Worm (Caenorhabditis elegans) whole organism, late embryonic: ENCODE measurements around the gene unc-17.
A peak's percentile ranks its signal among the peaks of the same experiment; 100 is the strongest.

Experiments used
- C08G9.2 ChIP-seq: sonication (generic microtip); optimal IDR thresholded peaks from 2 replicates; lab custom pipeline; 2016; ENCODE audit warnings: mild to moderate bottlenecking, missing genetic modification characterization, moderate library complexity, missing compliant biosample characterization
- C38D4.7 ChIP-seq: fragments of 200-800 bp; sonication (Bioruptor generic); optimal IDR thresholded peaks from 2 replicates; lab custom pipeline; 2018; ENCODE audit warnings: mild to moderate bottlenecking, missing genetic modification characterization, moderate library complexity, missing compliant biosample characterization
- K02D7.2 ChIP-seq: sonication (generic microtip); optimal IDR thresholded peaks from 2 replicates; lab custom pipeline; 2017; ENCODE audit warnings: mild to moderate bottlenecking, missing genetic modification characterization, missing compliant biosample characterization
- K09A11.1 ChIP-seq: sonication (generic microtip); optimal IDR thresholded peaks from 2 replicates; lab custom pipeline; 2017; ENCODE audit warnings: antibody characterized with exemption, mild to moderate bottlenecking, missing genetic modification characterization, missing compliant biosample characterization; ENCODE audit not compliant: insufficient read depth
- T23F11.4 ChIP-seq: fragments of 200-800 bp; sonication (Bioruptor generic); optimal IDR thresholded peaks from 2 replicates; lab custom pipeline; 2018; ENCODE audit warnings: mild to moderate bottlenecking, missing genetic modification characterization, missing compliant biosample characterization
- Y22D7AL.16 ChIP-seq: sonication (generic microtip); optimal IDR thresholded peaks from 2 replicates; lab custom pipeline; 2016; ENCODE audit warnings: missing genetic modification characterization, missing compliant biosample characterization
- ahr-1 ChIP-seq: sonication (generic microtip); optimal IDR thresholded peaks from 2 replicates; lab custom pipeline; 2016; ENCODE audit warnings: missing genetic modification characterization, missing compliant biosample characterization
- ceh-14 ChIP-seq: sonication (generic microtip); optimal IDR thresholded peaks from 2 replicates; lab custom pipeline; 2016; ENCODE audit warnings: missing genotype, missing genetic modification characterization, missing compliant biosample characterization
- ceh-19 ChIP-seq: fragments of 200-800 bp; sonication (Bioruptor generic); optimal IDR thresholded peaks from 2 replicates; lab custom pipeline; 2018; ENCODE audit warnings: mild to moderate bottlenecking, missing genetic modification characterization, missing compliant biosample characterization
- ceh-22 ChIP-seq: sonication (generic microtip); optimal IDR thresholded peaks from 2 replicates; lab custom pipeline; 2017; ENCODE audit warnings: missing biosample characterization, missing genetic modification characterization
- ceh-24 ChIP-seq: sonication (generic microtip); optimal IDR thresholded peaks from 2 replicates; lab custom pipeline; 2016; ENCODE audit warnings: mild to moderate bottlenecking, missing genetic modification characterization, missing compliant biosample characterization
- ceh-31 ChIP-seq: sonication (generic microtip); optimal IDR thresholded peaks from 2 replicates; lab custom pipeline; 2016; ENCODE audit warnings: missing genetic modification characterization, missing compliant biosample characterization
- ceh-34 ChIP-seq: sonication (generic microtip); optimal IDR thresholded peaks from 2 replicates; lab custom pipeline; 2016; ENCODE audit warnings: mild to moderate bottlenecking, missing genetic modification characterization, missing compliant biosample characterization
- ceh-45 ChIP-seq: fragments of 200-800 bp; sonication (Bioruptor generic); IDR thresholded peaks from 2 replicates; pipeline ENCODE4 v1.3.6; 2022; ENCODE audit warnings: missing genetic modification reagents, missing genetic modification characterization, missing compliant biosample characterization
- ceh-48 ChIP-seq: sonication (generic microtip); optimal IDR thresholded peaks from 2 replicates; lab custom pipeline; 2016; ENCODE audit warnings: missing genetic modification characterization, inconsistent platforms, missing compliant biosample characterization
- ceh-9 ChIP-seq: sonication (generic microtip); optimal IDR thresholded peaks from 2 replicates; lab custom pipeline; 2016; ENCODE audit warnings: mild to moderate bottlenecking, missing genetic modification characterization, inconsistent platforms, missing compliant biosample characterization
- che-1 ChIP-seq: sonication (generic microtip); optimal IDR thresholded peaks from 2 replicates; lab custom pipeline; 2016; ENCODE audit warnings: mild to moderate bottlenecking, missing genetic modification characterization, missing compliant biosample characterization
- dmd-4 ChIP-seq: sonication (generic microtip); optimal IDR thresholded peaks from 2 replicates; lab custom pipeline; 2016; ENCODE audit warnings: borderline replicate concordance, missing genetic modification characterization, missing compliant biosample characterization
- elt-2 ChIP-seq: sonication (generic microtip); optimal IDR thresholded peaks from 2 replicates; lab custom pipeline; 2016; ENCODE audit warnings: missing genetic modification reagents, missing genetic modification characterization, missing compliant biosample characterization
- elt-4 ChIP-seq: sonication (generic microtip); optimal IDR thresholded peaks from 2 replicates; lab custom pipeline; 2016; ENCODE audit warnings: missing genetic modification characterization, missing compliant biosample characterization
- fax-1 ChIP-seq: sonication (generic microtip); optimal IDR thresholded peaks from 2 replicates; lab custom pipeline; 2016; ENCODE audit warnings: missing genotype, missing genetic modification characterization, missing compliant biosample characterization
- fkh-10 ChIP-seq: fragments of 150-350 bp; optimal IDR thresholded peaks from 2 replicates; lab custom pipeline; 2014; ENCODE audit warnings: missing biosample characterization, missing genetic modification reagents, missing genetic modification characterization
- hlh-13 ChIP-seq: fragments of 200-800 bp; sonication (Bioruptor generic); optimal IDR thresholded peaks from 2 replicates; lab custom pipeline; 2018; ENCODE audit warnings: mild to moderate bottlenecking, missing genetic modification characterization, missing compliant biosample characterization
- hlh-15 ChIP-seq: sonication (generic microtip); optimal IDR thresholded peaks from 2 replicates; lab custom pipeline; 2016; ENCODE audit warnings: missing genetic modification characterization, missing compliant biosample characterization
- hlh-6 ChIP-seq: sonication (generic microtip); optimal IDR thresholded peaks from 2 replicates; lab custom pipeline; 2016; ENCODE audit warnings: missing genotype, missing genetic modification characterization, missing compliant biosample characterization
- hlh-8 ChIP-seq: sonication (generic microtip); optimal IDR thresholded peaks from 2 replicates; lab custom pipeline; 2016; ENCODE audit warnings: missing genotype, missing genetic modification characterization, missing compliant biosample characterization
- lin-11 ChIP-seq: fragments of 200-800 bp; sonication (Bioruptor generic); optimal IDR thresholded peaks from 2 replicates; lab custom pipeline; 2018; ENCODE audit warnings: mild to moderate bottlenecking, missing genetic modification characterization, missing compliant biosample characterization
- nhr-11 ChIP-seq: fragments of 150-350 bp; optimal IDR thresholded peaks from 2 replicates; lab custom pipeline; 2014; ENCODE audit warnings: missing biosample characterization, missing genetic modification characterization
- nhr-232 ChIP-seq: sonication (generic microtip); optimal IDR thresholded peaks from 2 replicates; lab custom pipeline; 2016; ENCODE audit warnings: missing genetic modification characterization, missing compliant biosample characterization
- npax-4 ChIP-seq: sonication (generic microtip); optimal IDR thresholded peaks from 2 replicates; lab custom pipeline; 2016; ENCODE audit warnings: missing genetic modification characterization, missing compliant biosample characterization
- pag-3 ChIP-seq: sonication (generic microtip); optimal IDR thresholded peaks from 2 replicates; lab custom pipeline; 2016; ENCODE audit warnings: missing compliant biosample characterization, missing genetic modification characterization, borderline replicate concordance
- pax-1 ChIP-seq: fragments of 150-350 bp; optimal IDR thresholded peaks from 2 replicates; lab custom pipeline; 2014; ENCODE audit warnings: missing biosample characterization, missing genetic modification characterization
- pha-4 ChIP-seq: fragments of 150-350 bp; optimal IDR thresholded peaks from 2 replicates; lab custom pipeline; 2018; ENCODE audit warnings: missing biosample characterization, missing genetic modification reagents, missing genetic modification characterization
- pqm-1 ChIP-seq: sonication (generic microtip); optimal IDR thresholded peaks from 2 replicates; lab custom pipeline; 2016; ENCODE audit warnings: missing genetic modification characterization, missing compliant biosample characterization
- pros-1 ChIP-seq: fragments of 150-350 bp; optimal IDR thresholded peaks from 2 replicates; lab custom pipeline; 2014; ENCODE audit warnings: missing biosample characterization, missing genetic modification reagents, missing genetic modification characterization
- ref-2 ChIP-seq: sonication (generic microtip); optimal IDR thresholded peaks from 2 replicates; lab custom pipeline; 2016; ENCODE audit warnings: missing genetic modification characterization, missing compliant biosample characterization
- rnt-1 ChIP-seq: sonication (generic microtip); optimal IDR thresholded peaks from 2 replicates; lab custom pipeline; 2016; ENCODE audit warnings: missing genetic modification characterization, missing compliant biosample characterization
- sox-4 ChIP-seq: sonication (generic microtip); optimal IDR thresholded peaks from 2 replicates; lab custom pipeline; 2017; ENCODE audit warnings: mild to moderate bottlenecking, missing genetic modification characterization, inconsistent platforms, missing compliant biosample characterization
- syd-9 ChIP-seq: sonication (generic microtip); optimal IDR thresholded peaks from 2 replicates; lab custom pipeline; 2016; ENCODE audit warnings: mild to moderate bottlenecking, missing genetic modification characterization, moderate library complexity, missing compliant biosample characterization
- tbx-2 ChIP-seq: sonication (generic microtip); optimal IDR thresholded peaks from 2 replicates; lab custom pipeline; 2016; ENCODE audit warnings: missing genetic modification characterization, missing compliant biosample characterization
- ttx-3 ChIP-seq: sonication (generic microtip); optimal IDR thresholded peaks from 2 replicates; lab custom pipeline; 2016; ENCODE audit warnings: missing genetic modification reagents, missing genetic modification characterization, missing compliant biosample characterization
- unc-42 ChIP-seq: sonication (generic microtip); optimal IDR thresholded peaks from 2 replicates; lab custom pipeline; 2016; ENCODE audit warnings: missing genotype, missing genetic modification characterization, missing compliant biosample characterization
- zip-5 ChIP-seq: sonication (generic microtip); optimal IDR thresholded peaks from 2 replicates; lab custom pipeline; 2016; ENCODE audit warnings: missing genetic modification characterization, missing compliant biosample characterization

unc-17 gene

DNA sequence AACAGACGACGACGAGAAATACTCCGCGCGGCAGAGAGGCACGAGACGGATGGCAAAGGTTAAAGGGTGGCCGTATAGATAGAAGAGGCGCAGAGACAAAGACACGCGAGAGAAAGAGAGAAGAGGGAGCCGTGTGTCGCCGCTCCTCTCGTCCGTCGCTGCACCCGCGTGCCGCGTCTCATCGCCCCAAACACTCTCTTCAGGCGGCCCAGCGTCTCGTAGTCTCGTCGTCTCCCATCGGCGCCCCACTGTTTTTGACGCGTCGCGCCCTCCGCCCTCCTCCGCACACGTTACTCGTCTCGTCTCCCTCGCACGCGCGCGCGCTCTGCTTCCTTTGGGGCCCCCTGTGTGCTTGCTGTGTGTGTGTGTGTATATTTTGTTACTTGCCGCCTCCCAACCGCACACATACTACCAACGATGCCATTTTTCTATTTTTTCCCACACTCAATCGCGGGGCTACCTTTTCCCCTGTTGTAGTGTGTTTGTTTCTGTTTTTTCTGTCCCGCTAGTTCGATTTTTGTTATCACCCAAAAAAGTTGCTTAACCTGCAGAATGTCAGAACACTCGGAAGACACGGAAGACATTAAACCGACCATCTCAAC is 12.1 kb upstream of the unc-17 start, which contains the start of gene madf-9 (continued):
- TF ChIP-seq Y22D7AL.16 (tag; lab: Kevin White, UChicago) = no peak
- TF ChIP-seq ceh-34 (tag; lab: Kevin White, UChicago) = peak; percentile 67
- no peak for TF ChIP-seq ceh-14
- no peak for TF ChIP-seq fkh-10 (GFP tag; lab: Kevin White, UChicago)
- peak; percentile 63 for TF ChIP-seq pros-1 (tag; lab: Kevin White, UChicago)
- peak; percentile 22 for TF ChIP-seq unc-42 (tag; lab: Kevin White, UChicago)
- TF ChIP-seq ceh-45 (GFP tag; lab: Robert Waterston, UW) = no peak
- no peak for TF ChIP-seq hlh-8 (tag; lab: Kevin White, UChicago)
- TF ChIP-seq K09A11.1 (tag; lab: Kevin White, UChicago) = no peak
- no peak for TF ChIP-seq T23F11.4 (GFP tag; lab: Kevin White, UChicago)
- no peak for TF ChIP-seq che-1 (tag; lab: Kevin White, UChicago)
- no peak for TF ChIP-seq pax-1 (tag; lab: Kevin White, UChicago)
- TF ChIP-seq sox-4 (tag; lab: Kevin White, UChicago) = no peak
- no peak for TF ChIP-seq ceh-9 (tag; lab: Kevin White, UChicago)
- no peak for TF ChIP-seq pqm-1 (tag; lab: Kevin White, UChicago)
- TF ChIP-seq tbx-2 (tag; lab: Kevin White, UChicago) = peak; percentile 61
- no peak for TF ChIP-seq zip-5
- no peak for TF ChIP-seq ttx-3
- peak; percentile 64 for TF ChIP-seq ceh-31 (tag; lab: Kevin White, UChicago)
- TF ChIP-seq ref-2 (tag; lab: Kevin White, UChicago) = peak; percentile 27
- TF ChIP-seq ahr-1 (tag; lab: Kevin White, UChicago) = no peak
- no peak for TF ChIP-seq lin-11
- TF ChIP-seq elt-2 (tag; lab: Kevin White, UChicago) = peak; percentile 12
- TF ChIP-seq hlh-13 = no peak
- no peak for TF ChIP-seq K02D7.2
- no peak for TF ChIP-seq ceh-24
- TF ChIP-seq ceh-19 = peak; percentile 32
- peak; percentile 41 for TF ChIP-seq syd-9 (tag; lab: Kevin White, UChicago)
- no peak for TF ChIP-seq npax-4
- peak; percentile 32 for TF ChIP-seq C08G9.2 (tag; lab: Kevin White, UChicago)
- TF ChIP-seq pha-4 = no peak
- TF ChIP-seq rnt-1 (tag; lab: Kevin White, UChicago) = peak; percentile 28
- TF ChIP-seq hlh-6 = no peak
- no peak for TF ChIP-seq nhr-232 (tag; lab: Kevin White, UChicago)
- no peak for TF ChIP-seq elt-4 (tag; lab: Kevin White, UChicago)
- peak; percentile 21 for TF ChIP-seq fax-1 (tag; lab: Kevin White, UChicago)
- no peak for TF ChIP-seq nhr-11 (tag; lab: Kevin White, UChicago)
- TF ChIP-seq C38D4.7 = no peak
- no peak for TF ChIP-seq hlh-15 (tag; lab: Kevin White, UChicago)
- no peak for TF ChIP-seq ceh-22 (tag; lab: Kevin White, UChicago)
- TF ChIP-seq dmd-4 = no peak
- no peak for TF ChIP-seq pag-3 (tag; lab: Kevin White, UChicago)

DNA sequence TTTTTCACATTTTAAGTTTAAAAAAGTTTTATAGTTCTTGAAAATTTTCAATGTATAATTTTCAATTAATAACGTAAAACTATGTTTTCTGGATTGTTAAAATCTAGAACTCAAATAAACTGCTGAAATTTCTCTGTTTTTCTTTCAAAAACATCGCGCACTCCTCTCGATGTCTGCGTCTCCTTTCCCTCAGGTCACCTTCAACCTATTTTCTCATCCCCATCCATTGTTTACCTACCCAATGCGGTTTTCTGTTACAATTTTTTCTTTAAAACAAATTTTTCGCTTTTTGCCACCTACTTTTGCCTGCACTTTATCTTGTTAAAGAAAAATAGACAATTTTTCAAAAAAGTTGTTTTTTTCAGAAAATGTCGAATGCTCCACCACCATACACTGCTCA is 8.8 kb upstream of the unc-17 start, which contains the start of gene ZC416.2:
ZC416.2 (plus strand) TSS at position 366 of the 400 bp plus-strand sequence.
- TF ChIP-seq ceh-48 (tag; lab: Kevin White, UChicago) (no peak), pha-4 (no peak)
